Fruit fly (Drosophila melanogaster) whole organism, wandering third instar larva: ENCODE data around the gene CG8578.

Experiments used
- CrebA ChIP-seq: fragments of 200-800 bp; sonication (Bioruptor generic); optimal IDR thresholded peaks from 2 replicates; lab custom pipeline; 2016; ENCODE audit warnings: missing biosample characterization, mild to moderate bottlenecking, missing genetic modification characterization, borderline replicate concordance
- Hnf4 ChIP-seq: fragments of 200-800 bp; sonication (Bioruptor generic); optimal IDR thresholded peaks from 2 replicates; lab custom pipeline; 2016; ENCODE audit warnings: missing biosample characterization, mild to moderate bottlenecking, missing genetic modification characterization
- Hr83 ChIP-seq: fragments of 200-300 bp; sonication (Bioruptor generic); optimal IDR thresholded peaks from 2 replicates; lab custom pipeline; 2016; ENCODE audit warnings: missing biosample characterization, mild to moderate bottlenecking, missing genetic modification characterization, moderate library complexity; ENCODE audit not compliant: poor library complexity, severe bottlenecking
- Myc ChIP-seq: fragments of >200 bp; optimal IDR thresholded peaks from 2 replicates; lab custom pipeline; 2017
- br ChIP-seq: fragments of 200-800 bp; sonication (Bioruptor generic); optimal IDR thresholded peaks from 2 replicates; lab custom pipeline; 2016; ENCODE audit warnings: missing biosample characterization, missing genetic modification characterization
- dmrt93B ChIP-seq: fragments of 200-800 bp; sonication (Bioruptor generic); optimal IDR thresholded peaks from 2 replicates; lab custom pipeline; 2018; ENCODE audit warnings: missing biosample characterization, mild to moderate bottlenecking, missing genetic modification characterization
- ey ChIP-seq: fragments of 200-800 bp; sonication (Bioruptor generic); optimal IDR thresholded peaks from 2 replicates; lab custom pipeline; 2016; ENCODE audit warnings: missing biosample characterization, missing genetic modification characterization
- fru ChIP-seq: fragments of 200-800 bp; sonication (Bioruptor generic); optimal IDR thresholded peaks from 3 replicates; lab custom pipeline; 2016; ENCODE audit warnings: missing biosample characterization, mild to moderate bottlenecking, missing genetic modification characterization
- h ChIP-seq: fragments of 200-800 bp; sonication (Bioruptor generic); optimal IDR thresholded peaks from 3 replicates; lab custom pipeline; 2016; ENCODE audit warnings: missing biosample characterization, mild to moderate bottlenecking, missing genetic modification characterization
- lola ChIP-seq: fragments of >200 bp; optimal IDR thresholded peaks from 2 replicates; lab custom pipeline; 2017; ENCODE audit warnings: missing biosample characterization, missing genetic modification characterization
- psq ChIP-seq: fragments of 200-800 bp; sonication (Bioruptor generic); optimal IDR thresholded peaks from 3 replicates; lab custom pipeline; 2017; ENCODE audit warnings: missing biosample characterization, mild to moderate bottlenecking, missing genetic modification characterization, moderate library complexity
- usp ChIP-seq: fragments of >200 bp; optimal IDR thresholded peaks from 2 replicates; lab custom pipeline; 2017; ENCODE audit warnings: missing biosample characterization, missing genetic modification characterization

DNA sequence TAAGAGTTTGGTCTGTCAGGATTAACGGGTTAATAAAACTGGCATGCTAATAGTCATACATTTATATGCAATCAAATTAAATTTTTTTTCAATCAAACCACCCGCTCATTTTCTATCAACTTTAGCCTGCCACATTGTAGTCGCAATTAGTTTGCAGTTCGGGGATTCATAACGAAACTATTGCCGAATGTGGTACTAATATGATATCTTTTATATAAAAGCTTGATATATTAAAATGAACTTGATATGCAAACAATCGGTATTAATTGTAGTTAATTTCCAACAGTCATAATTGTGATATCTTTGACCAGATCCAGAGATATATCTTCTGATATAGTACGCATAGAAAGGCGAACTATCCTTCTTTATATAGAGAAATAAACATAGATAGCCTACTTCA lies 21.8 kb downstream of the CG8578 start:
- TF ChIP-seq usp (GFP tag; lab: Kevin White, UChicago) (no peak), fru (GFP tag; lab: Kevin White, UChicago) (no peak), dmrt93B (GFP tag; lab: Kevin White, UChicago) (no peak), Myc (no peak), br (GFP tag; lab: Kevin White, UChicago) (no peak), Hnf4 (GFP tag; lab: Kevin White, UChicago) (no peak), lola (no peak), h (GFP tag; lab: Kevin White, UChicago) (no peak), ey (GFP tag; lab: Kevin White, UChicago) (no peak), psq (GFP tag; lab: Kevin White, UChicago) (no peak), CrebA (GFP tag; lab: Kevin White, UChicago) (no peak), Hr83 (GFP tag; lab: Kevin White, UChicago) (no peak)
